Worm (Caenorhabditis elegans) whole organism, L4/young adult: Measurements from ENCODE around the gene K09E9.7.

Experiments
- W03F9.2 ChIP-seq: fragments of 150-350 bp; optimal IDR thresholded peaks from 2 replicates; lab custom pipeline; 2014; ENCODE audit warnings: missing biosample characterization, missing genetic modification characterization
- dao-5 ChIP-seq: sonication (generic microtip); optimal IDR thresholded peaks from 2 replicates; lab custom pipeline; 2016; ENCODE audit warnings: missing genotype, missing genetic modification characterization, moderate library complexity, missing compliant biosample characterization
- him-1 ChIP-seq: sonication (generic microtip); optimal IDR thresholded peaks from 2 replicates; lab custom pipeline; 2016; ENCODE audit warnings: missing genotype, missing genetic modification reagents, missing genetic modification characterization, missing compliant biosample characterization

Gene K09E9.7

DNA sequence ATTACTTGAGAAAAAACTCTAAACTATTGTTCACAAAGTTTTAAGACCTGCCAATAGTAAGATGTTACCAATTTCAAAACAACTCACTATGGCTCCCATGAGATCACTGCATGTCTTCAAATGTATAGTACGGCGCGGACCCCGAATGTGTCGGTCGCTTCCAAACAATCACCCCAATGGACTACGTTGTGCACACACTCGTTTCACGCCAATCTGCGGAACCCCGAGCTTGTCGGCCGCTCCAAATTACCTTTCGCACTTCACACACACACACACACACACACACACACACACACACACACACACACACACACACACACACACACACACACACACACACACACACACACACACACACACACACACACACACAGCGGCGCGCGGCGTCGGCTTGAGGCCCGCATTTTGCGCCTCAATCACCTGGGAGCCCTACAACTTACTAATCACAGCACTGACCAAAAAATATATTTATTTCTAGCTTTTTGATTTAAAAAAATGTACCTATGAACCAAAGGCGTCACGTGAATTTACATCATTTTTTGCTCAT is 27.4 kb downstream of the K09E9.7 start:
- TF ChIP-seq him-1 (tag; lab: Kevin White, UChicago): no peak
- no peak for TF ChIP-seq W03F9.2
- no peak for TF ChIP-seq dao-5 (tag; lab: Kevin White, UChicago)

DNA sequence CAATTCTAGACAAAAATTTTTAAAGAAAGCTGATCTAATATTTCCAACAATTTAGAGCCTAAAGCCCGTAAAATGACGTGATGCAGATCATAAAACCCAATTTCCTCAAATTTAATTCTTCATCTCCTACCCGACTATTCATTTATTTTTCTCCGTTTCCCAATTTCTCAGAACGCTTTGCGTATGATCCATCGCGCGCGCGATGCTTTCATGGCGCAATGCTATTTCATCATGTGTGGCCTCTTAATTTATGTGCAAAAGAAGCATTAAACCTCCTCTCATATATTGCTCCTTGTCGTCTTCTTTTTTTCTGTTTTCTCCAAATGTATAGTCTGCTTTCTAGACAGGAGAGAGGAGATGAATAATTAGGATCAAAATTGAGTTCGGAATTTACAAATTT is 28.0 kb downstream of the K09E9.7 start:
- TF ChIP-seq him-1 (tag; lab: Kevin White, UChicago): no peak
- TF ChIP-seq W03F9.2: no peak
- TF ChIP-seq dao-5 (tag; lab: Kevin White, UChicago): no peak

DNA sequence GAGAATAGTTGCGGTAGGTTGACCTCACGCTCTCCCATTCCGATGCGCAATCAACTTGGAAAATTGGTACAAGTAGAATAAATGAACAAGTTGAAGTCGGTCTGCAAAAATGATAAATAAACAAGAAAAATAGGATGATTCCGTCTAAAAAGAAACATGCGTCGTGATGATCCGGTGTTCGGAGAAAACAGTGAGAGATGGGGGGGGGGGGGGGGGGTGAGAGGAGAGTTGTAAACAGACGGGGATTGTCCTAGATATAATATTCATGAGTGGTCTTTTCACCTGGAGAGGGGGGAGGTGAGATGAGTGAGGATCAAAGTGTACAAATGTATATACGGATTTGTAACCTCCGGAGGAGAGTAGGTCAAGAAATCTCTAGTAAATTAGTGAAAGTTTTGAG is 34.9 kb downstream of the K09E9.7 start, which contains the start of gene F59D12.2:
Gene F59D12.2, minus strand, starts transcription at position 101 of the 400 bp plus-strand sequence.
- TF ChIP-seq W03F9.2: no peak
- no peak for TF ChIP-seq dao-5 (tag; lab: Kevin White, UChicago)
- no peak for TF ChIP-seq him-1 (tag; lab: Kevin White, UChicago)

DNA sequence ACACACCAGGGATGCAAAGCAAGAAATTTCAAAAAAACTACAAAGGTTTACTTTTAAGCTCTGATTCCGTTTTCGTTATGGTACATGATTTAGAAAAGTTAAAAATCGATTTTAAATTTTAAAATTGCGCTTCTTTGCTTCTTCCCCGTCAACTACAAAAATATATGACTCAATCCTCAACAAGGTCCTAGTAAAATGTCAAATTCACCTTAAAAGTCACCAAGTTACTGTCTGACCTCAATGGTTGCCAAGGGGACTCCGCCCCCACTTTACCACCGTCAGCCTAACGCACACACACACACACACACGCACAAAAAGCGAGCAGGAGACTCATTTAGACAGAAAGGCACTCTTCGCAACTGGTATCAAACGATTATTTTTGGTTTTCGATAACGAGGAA is 40.7 kb downstream of the K09E9.7 start, which contains the start of gene gpn-1:
Gene gpn-1, plus strand, starts transcription at position 301 of the 400 bp plus-strand sequence.
- TF ChIP-seq W03F9.2: no peak

DNA sequence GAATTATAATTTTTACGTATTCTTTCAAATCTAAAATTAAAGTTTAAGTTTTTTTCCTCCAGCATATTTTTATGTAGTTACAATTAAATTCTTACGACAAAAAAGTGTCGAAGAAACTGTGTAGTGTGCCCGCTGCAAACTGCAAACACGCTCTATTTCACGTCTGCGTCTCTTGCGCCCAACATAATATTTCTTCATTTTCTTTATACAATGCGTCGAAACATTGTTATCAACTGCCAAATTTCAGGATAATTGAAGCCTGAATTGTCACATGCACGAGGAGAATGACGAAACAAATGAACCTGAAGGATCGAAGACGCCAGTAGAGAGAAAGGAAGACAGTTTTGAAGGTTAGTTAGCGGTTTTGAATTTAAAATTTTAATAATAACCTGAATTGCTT is 48.5 kb downstream of the K09E9.7 start, which contains the start of gene C03H12.1:
Gene C03H12.1, plus strand, starts transcription at position 206 of the 400 bp plus-strand sequence.
- TF ChIP-seq him-1 (tag; lab: Kevin White, UChicago): no peak
- TF ChIP-seq W03F9.2: no peak
- TF ChIP-seq dao-5 (tag; lab: Kevin White, UChicago): no peak
